Worm (Caenorhabditis elegans): ENCODE measurements around the gene ver-4.

ver-4 gene

ce11 chrX:11031047-11031695, 49.0 kb downstream of the ver-4 start (continued):
- TF ChIP-seq pqm-1 (tag; optimal IDR thresholded peaks at IDR 0.05) (no peak), ceh-90 (tag; optimal IDR thresholded peaks at IDR 0.05) (peak; percentile 51), alr-1 (tag; optimal IDR thresholded peaks at IDR 0.05; ENCODE audit: borderline replicate concordance) (no peak), lir-3 (tag; optimal IDR thresholded peaks at IDR 0.05; ENCODE audit: poor library complexity) (peak; percentile 86), dsc-1 (tag; optimal IDR thresholded peaks at IDR 0.05) (peak; percentile 86), Y116A8C.19 (tag; optimal IDR thresholded peaks at IDR 0.05; ENCODE audit: borderline replicate concordance) (peak; percentile 1), hlh-4 (tag; optimal IDR thresholded peaks at IDR 0.05) (no peak), nhr-90 (tag; optimal IDR thresholded peaks at IDR 0.05; ENCODE audit: poor library complexity) (peak; percentile 89), sptf-1 (tag; optimal IDR thresholded peaks at IDR 0.05) (no peak), zag-1 (tag; optimal IDR thresholded peaks at IDR 0.05) (peak; percentile 72), fos-1 (tag; optimal IDR thresholded peaks at IDR 0.05) (peak; percentile 66), elt-2 (tag; optimal IDR thresholded peaks at IDR 0.05) (peak; percentile 65), lin-15B (tag; optimal IDR thresholded peaks at IDR 0.05) (peak; percentile 10), xbp-1 (tag; optimal IDR thresholded peaks at IDR 0.05) (peak; percentile 90), unc-86 (tag; optimal IDR thresholded peaks at IDR 0.05) (peak; percentile 93), grh-1 (GFP tag; IDR thresholded peaks at IDR 0.05) (peak; percentile 82), mab-9 (GFP tag; IDR thresholded peaks at IDR 0.05) (peak; percentile 72), efl-3 (GFP tag; optimal IDR thresholded peaks at IDR 0.05) (peak; percentile 78), ces-1 (GFP tag; optimal IDR thresholded peaks at IDR 0.05) (no peak), ceh-88 (GFP tag; IDR thresholded peaks at IDR 0.05) (peak; percentile 69), ztf-4 (tag; optimal IDR thresholded peaks at IDR 0.05) (peak; percentile 86), zip-4 (GFP tag; optimal IDR thresholded peaks at IDR 0.05) (peak; percentile 69), lin-35 (GFP tag; optimal IDR thresholded peaks at IDR 0.05) (peak; percentile 59 to 75), pag-3 (tag; optimal IDR thresholded peaks at IDR 0.05; ENCODE audit: borderline replicate concordance, insufficient read depth) (peak; percentile 65), lin-14 (GFP tag; optimal IDR thresholded peaks at IDR 0.05) (peak; percentile 99), ztf-11 (tag; optimal IDR thresholded peaks at IDR 0.05) (peak in 1 of 2 experiments; percentile 82), nhr-19 (GFP tag; conservative IDR thresholded peaks at IDR 0.05) (peak; percentile 83), tbx-2 (tag; optimal IDR thresholded peaks at IDR 0.05) (peak; percentile 97), vab-15 (tag; optimal IDR thresholded peaks at IDR 0.05) (no peak), jun-1 (tag; optimal IDR thresholded peaks at IDR 0.05) (peak; percentile 86), fkh-4 (tag; optimal IDR thresholded peaks at IDR 0.05; ENCODE audit: borderline replicate concordance) (peak; percentile 43)

- TF ChIP-seq ceh-63 (GFP tag; optimal IDR thresholded peaks at IDR 0.05) (peak; percentile 2), lin-14 (GFP tag; optimal IDR thresholded peaks at IDR 0.05) (peak; percentile 10), rnt-1 (tag; optimal IDR thresholded peaks at IDR 0.05) (no peak), grh-1 (GFP tag; IDR thresholded peaks at IDR 0.05) (no peak), efl-1 (optimal IDR thresholded peaks at IDR 0.05) (no peak), efl-1 (GFP tag; optimal IDR thresholded peaks at IDR 0.05 in 1 of 2) (peak in 1 of 2 experiments; percentile 0), ceh-82 (tag; optimal IDR thresholded peaks at IDR 0.05) (peak in 1 of 3 experiments; percentile 5)
These were observed 49.7 kb downstream of the ver-4 start for ce11 chrX:11031869-11032268.

ce11 chrX:11032412-11032811, 50.3 kb downstream of the ver-4 start:
- TF ChIP-seq mdl-1 (tag; optimal IDR thresholded peaks at IDR 0.05): no peak
- peak in 4 of 6 experiments; percentile 85 to 91 (median 90) for TF ChIP-seq elt-3 (tag; optimal IDR thresholded peaks at IDR 0.05)
- TF ChIP-seq nhr-85 (tag): peak; percentile 32
- TF ChIP-seq hlh-4 (tag; optimal IDR thresholded peaks at IDR 0.05): no peak
- TF ChIP-seq zip-4 (GFP tag; optimal IDR thresholded peaks at IDR 0.05): no peak
- TF ChIP-seq rnt-1 (tag; optimal IDR thresholded peaks at IDR 0.05): peak; percentile 30
- peak; percentile 24 for TF ChIP-seq dsc-1 (tag; optimal IDR thresholded peaks at IDR 0.05)

All from whole organism, L1 larva.